Worm (Caenorhabditis elegans) whole organism, early embryonic: ENCODE data around the gene algn-12.

Experiments
- B0310.2 ChIP-seq: sonication (generic microtip); optimal IDR thresholded peaks from 2 replicates; lab custom pipeline; 2016; ENCODE audit warnings: mild to moderate bottlenecking, missing genetic modification characterization, missing compliant biosample characterization
- F13C5.2 ChIP-seq: sonication (generic microtip); optimal IDR thresholded peaks from 2 replicates; lab custom pipeline; 2017; ENCODE audit warnings: mild to moderate bottlenecking, missing genetic modification characterization, inconsistent platforms, missing compliant biosample characterization
- aly-1 ChIP-seq: sonication (generic microtip); optimal IDR thresholded peaks from 2 replicates; lab custom pipeline; 2016; ENCODE audit warnings: missing genetic modification characterization, missing compliant biosample characterization
- ama-1 ChIP-seq: fragments of 150-350 bp; optimal IDR thresholded peaks from 2 replicates; lab custom pipeline; 2014
- ceh-13 ChIP-seq: fragments of 200-800 bp; sonication (Bioruptor generic); optimal IDR thresholded peaks from 2 replicates; lab custom pipeline; 2018; ENCODE audit warnings: mild to moderate bottlenecking, missing genetic modification characterization, missing compliant biosample characterization
- ceh-36 ChIP-seq: sonication (generic microtip); optimal IDR thresholded peaks from 2 replicates; lab custom pipeline; 2016; ENCODE audit warnings: missing genetic modification characterization, inconsistent platforms, missing compliant biosample characterization
- ets-7 ChIP-seq: sonication (generic microtip); optimal IDR thresholded peaks from 2 replicates; lab custom pipeline; 2016; ENCODE audit warnings: missing genotype, missing genetic modification characterization, missing compliant biosample characterization
- flt-1 ChIP-seq: fragments of 200-800 bp; sonication (Bioruptor generic); IDR thresholded peaks from 2 replicates; pipeline ENCODE4 v1.3.6; 2022; ENCODE audit warnings: missing genetic modification characterization, missing compliant biosample characterization
- hmbx-1 ChIP-seq: sonication (generic microtip); optimal IDR thresholded peaks from 2 replicates; lab custom pipeline; 2016; ENCODE audit warnings: mild to moderate bottlenecking, missing genetic modification characterization, missing compliant biosample characterization
- hmg-4 ChIP-seq: fragments of 200-800 bp; sonication (Bioruptor generic); optimal IDR thresholded peaks from 2 replicates; lab custom pipeline; 2018; ENCODE audit warnings: mild to moderate bottlenecking, missing genetic modification characterization, missing compliant biosample characterization
- hnd-1 ChIP-seq: sonication (generic microtip); optimal IDR thresholded peaks from 2 replicates; lab custom pipeline; 2016; ENCODE audit warnings: missing genetic modification characterization, missing compliant biosample characterization
- pes-1 ChIP-seq: fragments of 200-800 bp; sonication (Bioruptor generic); IDR thresholded peaks from 2 replicates; pipeline ENCODE4 v1.3.6; 2022; ENCODE audit warnings: missing genetic modification reagents, missing genetic modification characterization, missing compliant biosample characterization
- scrt-1 ChIP-seq: fragments of 200-800 bp; sonication (Bioruptor generic); IDR thresholded peaks from 2 replicates; pipeline ENCODE4 v1.3.6; 2022; ENCODE audit warnings: missing genetic modification characterization, missing compliant biosample characterization
- sea-1 ChIP-seq: fragments of 200-800 bp; sonication (Bioruptor generic); conservative IDR thresholded peaks from 2 replicates; pipeline ENCODE4 v1.3.6; 2022; ENCODE audit warnings: missing genetic modification characterization, missing compliant biosample characterization
- tbx-11 ChIP-seq: fragments of 200-800 bp; sonication (Bioruptor generic); IDR thresholded peaks from 2 replicates; pipeline ENCODE4 v1.3.6; 2022; ENCODE audit warnings: missing genetic modification characterization, missing compliant biosample characterization
- tbx-37 ChIP-seq: fragments of 200-800 bp; sonication (Bioruptor generic); conservative IDR thresholded peaks from 2 replicates; pipeline ENCODE4 v1.3.6; 2022; ENCODE audit warnings: missing genetic modification reagents, missing genetic modification characterization, missing compliant biosample characterization
- tra-4 ChIP-seq: sonication (generic microtip); optimal IDR thresholded peaks from 2 replicates; lab custom pipeline; 2017; ENCODE audit warnings: missing genetic modification characterization, missing compliant biosample characterization

Gene algn-12

DNA sequence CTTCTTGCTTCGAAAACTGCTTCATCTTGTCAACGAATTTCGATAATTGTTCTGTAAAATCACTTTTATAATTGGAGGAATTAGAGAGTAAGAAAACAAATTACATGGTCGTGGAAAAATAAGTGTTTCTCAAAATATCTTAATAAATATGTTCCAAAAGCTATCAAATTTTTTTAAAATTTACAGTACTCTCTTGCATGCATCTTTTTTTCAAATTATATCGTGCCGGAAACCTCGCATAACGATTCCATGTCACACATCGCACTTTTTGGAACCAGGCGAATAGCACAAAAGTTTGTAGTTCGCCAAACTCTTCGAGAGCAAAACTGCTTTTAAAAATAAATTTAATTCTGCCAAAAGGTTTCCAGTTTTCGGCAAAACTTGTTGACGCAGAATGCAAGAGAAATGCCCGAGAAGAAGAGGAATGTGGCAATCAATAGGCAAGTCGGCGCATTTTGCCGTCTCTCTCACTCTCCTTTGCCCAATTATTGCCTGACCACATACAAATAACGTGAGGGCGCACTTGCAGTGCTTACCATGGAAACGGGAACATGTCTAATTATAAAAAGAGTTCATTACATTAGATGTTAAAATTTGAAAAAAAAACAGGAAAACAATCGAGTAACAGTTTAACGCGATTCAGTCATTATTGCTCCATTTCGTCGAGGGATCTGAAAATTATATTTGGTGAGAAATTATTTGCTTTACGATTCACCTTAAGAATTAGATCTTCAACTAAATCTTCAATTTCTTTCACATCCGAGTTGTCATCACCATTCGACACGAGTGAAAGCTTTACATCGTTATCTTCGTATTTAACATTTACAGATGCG lies 27.2 kb upstream of the algn-12 start, which contains the start of gene Y97E10AR.3:
Gene Y97E10AR.3 (minus strand): TSS at position 51 of the 833 bp plus-strand sequence.
- TF ChIP-seq aly-1 (tag; lab: Kevin White, UChicago) (no peak), F13C5.2 (no peak)

DNA sequence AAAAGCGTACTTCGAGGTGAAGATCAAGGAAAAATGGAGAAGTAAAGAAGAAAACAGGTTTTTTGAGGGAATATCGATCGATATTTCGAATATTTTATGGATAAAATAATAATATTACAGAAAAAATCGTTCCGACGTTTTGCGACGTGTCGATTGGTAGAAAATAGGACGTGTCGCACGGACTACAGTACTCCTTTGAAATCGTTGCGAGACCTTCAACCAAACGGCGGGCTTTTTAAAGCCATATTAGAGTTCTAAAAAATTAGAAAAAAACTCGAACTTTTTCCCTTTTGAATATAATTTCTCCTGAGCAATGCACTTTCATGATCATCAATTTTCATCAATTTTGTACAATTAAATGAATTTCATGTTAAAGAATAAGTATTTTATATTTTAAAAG lies 24.8 kb upstream of the algn-12 start, which contains the start of gene Y97E10AR.4:
Gene Y97E10AR.4 (minus strand): TSS at position 131 of the 400 bp plus-strand sequence.
- no peak for TF ChIP-seq tra-4 (tag; lab: Kevin White, UChicago)
- no peak for TF ChIP-seq scrt-1 (GFP tag; lab: Robert Waterston, UW)
- no peak for TF ChIP-seq hnd-1 (tag; lab: Kevin White, UChicago)
- TF ChIP-seq B0310.2 (tag; lab: Kevin White, UChicago): no peak
- no peak for TF ChIP-seq ama-1 (lab: Kevin White, UChicago)
- no peak for TF ChIP-seq F13C5.2
- TF ChIP-seq hmg-4 (GFP tag; lab: Kevin White, UChicago): no peak
- TF ChIP-seq ceh-36 (tag; lab: Kevin White, UChicago): no peak
- no peak for TF ChIP-seq aly-1 (tag; lab: Kevin White, UChicago)
- no peak for TF ChIP-seq ceh-13 (GFP tag; lab: Kevin White, UChicago)
- no peak for TF ChIP-seq sea-1
- TF ChIP-seq hmbx-1 (tag; lab: Kevin White, UChicago): no peak
- TF ChIP-seq pes-1 (GFP tag; lab: Robert Waterston, UW): no peak
- TF ChIP-seq ets-7 (tag; lab: Kevin White, UChicago): no peak
- no peak for TF ChIP-seq tbx-37 (GFP tag; lab: Robert Waterston, UW)
- TF ChIP-seq tbx-11: no peak
- no peak for TF ChIP-seq flt-1 (GFP tag; lab: Robert Waterston, UW)

DNA sequence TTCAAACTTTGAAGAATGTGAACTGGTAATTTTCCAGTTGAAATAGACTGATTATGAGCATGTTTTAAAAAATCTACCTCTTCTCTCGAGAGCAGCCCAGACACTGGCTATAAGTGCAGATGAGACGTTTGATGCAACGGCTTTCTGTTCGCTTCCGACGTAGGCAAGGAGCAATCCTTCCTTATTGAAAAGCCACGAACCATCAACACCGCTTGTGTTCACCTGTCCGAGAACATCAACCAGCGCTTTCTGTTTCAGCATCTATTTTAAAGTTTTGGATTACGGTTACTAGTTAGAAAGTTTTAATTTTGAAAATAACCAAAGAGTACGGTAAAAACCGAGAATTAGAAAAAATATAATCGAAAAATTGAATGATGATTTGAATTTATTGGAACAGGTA lies 24.1 kb upstream of the algn-12 start, which contains the start of gene lmtr-2:
Gene lmtr-2 (minus strand): TSS at position 261 of the 400 bp plus-strand sequence.
- TF ChIP-seq aly-1 (tag; lab: Kevin White, UChicago): no peak
- peak; percentile 39 for TF ChIP-seq ama-1 (lab: Kevin White, UChicago)

DNA sequence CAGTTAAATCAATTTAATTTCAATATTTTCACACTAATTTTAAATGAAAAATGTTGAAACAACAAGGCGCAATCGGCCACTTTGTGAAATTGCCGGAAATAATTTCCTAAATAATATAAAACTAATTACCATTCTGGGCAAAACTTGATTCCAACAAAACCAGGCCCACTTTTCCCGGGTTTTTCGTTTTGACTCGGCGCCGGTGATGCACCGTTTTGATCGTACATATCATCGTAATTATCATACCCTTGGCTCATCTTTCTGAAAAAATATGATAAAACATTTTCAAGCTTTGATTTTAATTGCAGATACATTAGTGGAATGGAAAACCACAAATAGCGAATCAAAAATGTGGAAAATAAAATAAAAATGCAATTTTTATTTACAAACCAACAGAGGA lies 22.9 kb upstream of the algn-12 start, which contains the start of gene rpb-9:
Gene rpb-9 (minus strand): TSS at position 314 of the 400 bp plus-strand sequence.
- TF ChIP-seq hmg-4 (GFP tag; lab: Kevin White, UChicago) (no peak), ceh-13 (GFP tag; lab: Kevin White, UChicago) (no peak), hmbx-1 (tag; lab: Kevin White, UChicago) (no peak), ceh-36 (tag; lab: Kevin White, UChicago) (no peak), aly-1 (tag; lab: Kevin White, UChicago) (no peak), F13C5.2 (no peak), ets-7 (tag; lab: Kevin White, UChicago) (no peak), hnd-1 (tag; lab: Kevin White, UChicago) (no peak), flt-1 (GFP tag; lab: Robert Waterston, UW) (no peak), tbx-11 (no peak), scrt-1 (GFP tag; lab: Robert Waterston, UW) (no peak), tra-4 (tag; lab: Kevin White, UChicago) (no peak), ama-1 (lab: Kevin White, UChicago) (no peak), pes-1 (GFP tag; lab: Robert Waterston, UW) (no peak), sea-1 (no peak)

DNA sequence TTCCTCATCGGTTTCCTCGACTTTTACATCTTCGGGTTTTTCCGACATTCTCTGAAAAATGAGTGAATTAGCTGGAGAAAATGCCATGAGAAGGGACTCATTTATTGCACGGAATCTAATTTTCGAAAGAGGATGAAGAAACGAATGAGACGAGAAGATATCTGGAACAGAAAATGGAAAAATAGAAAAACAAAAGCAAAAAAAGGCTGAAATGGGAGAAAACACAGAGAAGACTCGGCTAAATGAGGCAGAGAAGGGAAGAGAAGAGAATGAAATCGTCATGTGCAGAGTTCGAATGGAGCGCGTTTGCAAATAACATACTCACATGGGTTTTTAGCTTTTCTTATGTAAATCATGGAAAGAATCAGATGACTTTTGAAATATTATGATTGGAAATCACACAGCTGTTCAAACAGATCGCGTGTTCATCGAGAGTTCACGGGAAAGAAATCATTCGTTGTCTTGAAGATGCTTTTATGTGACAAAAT lies 21.0 kb upstream of the algn-12 start, which contains the start of gene Y97E10AR.6:
Gene Y97E10AR.6 (minus strand): TSS at position 51 of the 488 bp plus-strand sequence.
- TF ChIP-seq ceh-36 (tag; lab: Kevin White, UChicago): no peak
- no peak for TF ChIP-seq hmg-4 (GFP tag; lab: Kevin White, UChicago)
- no peak for TF ChIP-seq B0310.2 (tag; lab: Kevin White, UChicago)
- no peak for TF ChIP-seq hmbx-1 (tag; lab: Kevin White, UChicago)
- TF ChIP-seq hnd-1 (tag; lab: Kevin White, UChicago): no peak
- TF ChIP-seq aly-1 (tag; lab: Kevin White, UChicago): no peak
- no peak for TF ChIP-seq ama-1 (lab: Kevin White, UChicago)
- TF ChIP-seq ets-7 (tag; lab: Kevin White, UChicago): no peak
- TF ChIP-seq flt-1 (GFP tag; lab: Robert Waterston, UW): no peak
- TF ChIP-seq tra-4 (tag; lab: Kevin White, UChicago): no peak
- TF ChIP-seq F13C5.2: no peak
- TF ChIP-seq tbx-11: no peak
- TF ChIP-seq pes-1 (GFP tag; lab: Robert Waterston, UW): no peak
- no peak for TF ChIP-seq sea-1

DNA sequence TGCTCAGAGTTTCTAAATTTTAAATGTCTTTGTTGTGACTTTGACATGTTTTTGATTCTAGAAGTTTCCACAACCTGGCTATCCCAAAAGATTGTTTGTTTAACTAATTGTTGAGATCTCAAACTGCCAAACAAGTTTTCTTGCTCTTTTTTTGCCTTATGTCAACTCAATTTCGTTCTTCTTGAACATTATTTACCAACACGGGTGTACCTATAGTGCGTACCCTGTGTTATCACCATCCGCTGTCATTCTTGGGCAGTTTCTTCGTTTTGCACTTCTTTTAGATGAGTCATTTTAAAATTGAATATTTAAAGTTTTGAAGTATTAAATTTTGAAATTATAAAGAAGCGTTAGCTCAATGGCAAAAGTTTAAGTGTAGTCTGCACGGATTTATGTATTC lies 18.0 kb upstream of the algn-12 start, which contains the start of gene sptl-2:
Gene sptl-2 (plus strand): TSS at position 280 of the 400 bp plus-strand sequence.
- TF ChIP-seq sea-1: no peak
- TF ChIP-seq tra-4 (tag; lab: Kevin White, UChicago): no peak
- no peak for TF ChIP-seq ets-7 (tag; lab: Kevin White, UChicago)
- TF ChIP-seq hmbx-1 (tag; lab: Kevin White, UChicago): no peak
- no peak for TF ChIP-seq ceh-13 (GFP tag; lab: Kevin White, UChicago)
- no peak for TF ChIP-seq tbx-11
- no peak for TF ChIP-seq scrt-1 (GFP tag; lab: Robert Waterston, UW)
- TF ChIP-seq ama-1 (lab: Kevin White, UChicago): no peak
- TF ChIP-seq F13C5.2: no peak
- no peak for TF ChIP-seq B0310.2 (tag; lab: Kevin White, UChicago)
- TF ChIP-seq pes-1 (GFP tag; lab: Robert Waterston, UW): no peak
- no peak for TF ChIP-seq aly-1 (tag; lab: Kevin White, UChicago)
- no peak for TF ChIP-seq ceh-36 (tag; lab: Kevin White, UChicago)

DNA sequence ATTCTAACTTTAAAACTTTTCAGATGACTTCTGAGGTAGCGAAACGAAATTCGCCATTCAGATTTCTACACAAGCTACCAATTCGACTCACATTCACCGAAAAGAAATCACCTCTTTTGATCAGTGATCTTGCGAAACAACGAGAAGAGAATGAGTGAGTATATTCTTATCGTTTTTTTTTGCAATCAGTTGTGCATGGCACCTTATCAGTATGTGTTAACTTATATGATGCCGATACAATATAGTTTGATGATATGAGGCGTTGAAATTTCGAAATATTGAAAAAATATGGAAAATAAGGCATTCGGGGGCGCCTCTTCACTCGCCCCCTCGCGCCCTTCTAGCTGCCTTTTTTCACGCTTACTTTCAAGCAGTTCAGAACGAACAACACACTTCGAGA lies 17.0 kb upstream of the algn-12 start:
- no peak for TF ChIP-seq flt-1 (GFP tag; lab: Robert Waterston, UW)
- no peak for TF ChIP-seq F13C5.2
- TF ChIP-seq B0310.2 (tag; lab: Kevin White, UChicago): no peak
- no peak for TF ChIP-seq tbx-37 (GFP tag; lab: Robert Waterston, UW)
- TF ChIP-seq pes-1 (GFP tag; lab: Robert Waterston, UW): no peak
- no peak for TF ChIP-seq sea-1
- TF ChIP-seq hmg-4 (GFP tag; lab: Kevin White, UChicago): no peak
- TF ChIP-seq hmbx-1 (tag; lab: Kevin White, UChicago): no peak
- TF ChIP-seq aly-1 (tag; lab: Kevin White, UChicago): no peak
- TF ChIP-seq tbx-11: no peak
- TF ChIP-seq ama-1 (lab: Kevin White, UChicago): no peak
- no peak for TF ChIP-seq ceh-36 (tag; lab: Kevin White, UChicago)
- no peak for TF ChIP-seq ets-7 (tag; lab: Kevin White, UChicago)
- no peak for TF ChIP-seq hnd-1 (tag; lab: Kevin White, UChicago)
